Fruit fly (Drosophila melanogaster): ENCODE results near the gene CG15142.

- TF ChIP-seq psq (optimal IDR thresholded peaks at IDR 0.05): no peak
- no peak for TF ChIP-seq insv (optimal IDR thresholded peaks at IDR 0.05)
- TF ChIP-seq ttk (optimal IDR thresholded peaks at IDR 0.05): no peak
Observed at dm6 chr2L:17533794-17534193, 35.2 kb upstream of the CG15142 start.

Data from Kc167 (cell line).